Fruit fly (Drosophila melanogaster): ENCODE results near the gene cass.

dm6 chr2L:17455823-17456222 is 21.9 kb downstream of the cass start, which contains the start of gene SPH93:
- TF ChIP-seq usp (GFP tag; optimal IDR thresholded peaks at IDR 0.05) (no peak), psq (optimal IDR thresholded peaks at IDR 0.05) (no peak), pan (optimal IDR thresholded peaks at IDR 0.05) (no peak), EcR (GFP tag; optimal IDR thresholded peaks at IDR 0.05) (no peak), Dll (optimal IDR thresholded peaks at IDR 0.05) (no peak), CG8478 (optimal IDR thresholded peaks at IDR 0.05) (no peak)
